Worm (Caenorhabditis elegans) whole organism, young adult: ENCODE measurements around the gene egl-21.

Source experiments
- B0336.3 ChIP-seq: fragments of 200-800 bp; sonication (Bioruptor generic); IDR thresholded peaks from 2 replicates; pipeline ENCODE4 v1.3.6; 2022; ENCODE audit warnings: missing genetic modification characterization, missing compliant biosample characterization
- F10E7.11 ChIP-seq: sonication (generic microtip); optimal IDR thresholded peaks from 2 replicates; lab custom pipeline; 2017; ENCODE audit warnings: mild to moderate bottlenecking, missing genetic modification characterization, moderate library complexity, missing compliant biosample characterization
- F33H1.4 ChIP-seq: fragments of 200-800 bp; sonication (Bioruptor generic); IDR thresholded peaks from 2 replicates; pipeline ENCODE4 v1.3.6; 2022; ENCODE audit warnings: missing genetic modification reagents, missing genetic modification characterization, missing compliant biosample characterization
- F37B4.10 ChIP-seq: fragments of 200-800 bp; sonication (Bioruptor generic); IDR thresholded peaks from 2 replicates; pipeline ENCODE4 v1.3.6; 2022; ENCODE audit warnings: missing genetic modification characterization, missing compliant biosample characterization
- F55B11.4 ChIP-seq: sonication (generic microtip); optimal IDR thresholded peaks from 2 replicates; lab custom pipeline; 2016; ENCODE audit warnings: missing compliant biosample characterization, missing genetic modification characterization, borderline replicate concordance; ENCODE audit not compliant: insufficient read depth
- Y53F4B.3 ChIP-seq: fragments of 200-800 bp; sonication (Bioruptor generic); IDR thresholded peaks from 2 replicates; pipeline ENCODE4 v1.3.6; 2022; ENCODE audit warnings: missing genetic modification reagents, missing genetic modification characterization, missing compliant biosample characterization
- Y53G8AR.9 ChIP-seq: fragments of 200-800 bp; sonication (Bioruptor generic); conservative IDR thresholded peaks from 2 replicates; pipeline ENCODE4 v1.3.6; 2022; ENCODE audit warnings: missing genetic modification reagents, missing genetic modification characterization, missing compliant biosample characterization
- Y56A3A.18 ChIP-seq: fragments of 200-800 bp; sonication (Bioruptor generic); IDR thresholded peaks from 2 replicates; pipeline ENCODE4 v1.3.6; 2022; ENCODE audit warnings: missing genetic modification reagents, missing genetic modification characterization, missing compliant biosample characterization
- Y67H2A.10 ChIP-seq: fragments of 200-800 bp; sonication (Bioruptor generic); conservative IDR thresholded peaks from 2 replicates; pipeline ENCODE4 v1.3.6; 2022; ENCODE audit warnings: missing genetic modification reagents, missing genetic modification characterization, missing compliant biosample characterization
- Y79H2A.3 ChIP-seq: fragments of 200-800 bp; sonication (Bioruptor generic); conservative IDR thresholded peaks from 2 replicates; pipeline ENCODE4 v1.3.6; 2022; ENCODE audit warnings: missing genetic modification reagents, missing genetic modification characterization, missing compliant biosample characterization
- Y95B8A.8 ChIP-seq: fragments of 200-800 bp; sonication (Bioruptor generic); IDR thresholded peaks from 2 replicates; pipeline ENCODE4 v1.3.6; 2022; ENCODE audit warnings: missing genetic modification reagents, missing genetic modification characterization, missing compliant biosample characterization
- atf-7 ChIP-seq: sonication (generic microtip); optimal IDR thresholded peaks from 2 replicates; lab custom pipeline; 2017; ENCODE audit warnings: mild to moderate bottlenecking, missing genetic modification characterization, missing compliant biosample characterization
- attf-6 ChIP-seq: fragments of 200-800 bp; sonication (Bioruptor generic); IDR thresholded peaks from 2 replicates; pipeline ENCODE4 v1.3.6; 2022; ENCODE audit warnings: missing genetic modification reagents, missing genetic modification characterization, missing compliant biosample characterization
- bed-2 ChIP-seq: fragments of 200-800 bp; sonication (Bioruptor generic); IDR thresholded peaks from 2 replicates; pipeline ENCODE4 v1.3.6; 2022; ENCODE audit warnings: missing genetic modification reagents, missing genetic modification characterization, missing compliant biosample characterization
- cebp-1 ChIP-seq, 2 experiments: fragments of 200-800 bp in 1 of 2; sonication (Bioruptor generic) in 1 of 2; sonication (generic microtip) in 1 of 2; IDR thresholded peaks in 1 of 2; optimal IDR thresholded peaks in 1 of 2; 2 replicates each; pipeline versions ENCODE4 v1.3.6 to Lab custom; 2017 to 2022; ENCODE audit warnings: missing compliant biosample characterization in 2 of 2, missing genetic modification characterization in 2 of 2, mild to moderate bottlenecking in 1 of 2, missing genetic modification reagents in 1 of 2, moderate library complexity in 1 of 2
- ceh-58 ChIP-seq: fragments of 200-800 bp; sonication (Bioruptor generic); IDR thresholded peaks from 2 replicates; pipeline ENCODE4 v1.3.6; 2022; ENCODE audit warnings: missing genetic modification characterization, missing compliant biosample characterization
- ceh-79 ChIP-seq: sonication (generic microtip); optimal IDR thresholded peaks from 2 replicates; lab custom pipeline; 2017; ENCODE audit warnings: mild to moderate bottlenecking, missing genetic modification characterization, missing compliant biosample characterization
- chd-7 ChIP-seq: sonication (generic microtip); optimal IDR thresholded peaks from 2 replicates; lab custom pipeline; 2016; ENCODE audit warnings: mild to moderate bottlenecking, missing genetic modification characterization, moderate library complexity, missing compliant biosample characterization
- die-1 ChIP-seq: sonication (generic microtip); optimal IDR thresholded peaks from 2 replicates; lab custom pipeline; 2016; ENCODE audit warnings: missing genotype, mild to moderate bottlenecking, missing genetic modification characterization, missing compliant biosample characterization
- dpff-1 ChIP-seq: sonication (generic microtip); optimal IDR thresholded peaks from 2 replicates; lab custom pipeline; 2017; ENCODE audit warnings: mild to moderate bottlenecking, missing genetic modification characterization, missing compliant biosample characterization
- dpl-1 ChIP-seq: fragments of 150-350 bp; optimal IDR thresholded peaks from 2 replicates; lab custom pipeline; 2014; ENCODE audit warnings: missing biosample characterization, missing genetic modification reagents, missing genetic modification characterization
- egl-44 ChIP-seq: fragments of 200-800 bp; sonication (Bioruptor generic); IDR thresholded peaks from 2 replicates; pipeline ENCODE4 v1.3.6; 2022; ENCODE audit warnings: missing genetic modification reagents, missing genetic modification characterization, missing compliant biosample characterization
- hlh-12 ChIP-seq: sonication (generic microtip); optimal IDR thresholded peaks from 2 replicates; lab custom pipeline; 2016; ENCODE audit warnings: missing genetic modification characterization, missing compliant biosample characterization
- hmg-1.2 ChIP-seq: fragments of 200-800 bp; sonication (Bioruptor generic); IDR thresholded peaks from 2 replicates; pipeline ENCODE4 v1.3.6; 2022; ENCODE audit warnings: missing genetic modification reagents, missing genetic modification characterization, missing compliant biosample characterization
- hrde-1 ChIP-seq: sonication (generic microtip); optimal IDR thresholded peaks from 2 replicates; lab custom pipeline; 2016; ENCODE audit warnings: missing genetic modification characterization, mild to moderate bottlenecking, missing compliant biosample characterization, moderate library complexity, missing genotype, missing genetic modification reagents, borderline replicate concordance
- hsf-1 ChIP-seq: fragments of 200-800 bp; sonication (Bioruptor generic); IDR thresholded peaks from 2 replicates; pipeline ENCODE4 v1.3.6; 2022; ENCODE audit warnings: missing genetic modification reagents, missing genetic modification characterization, missing compliant biosample characterization
- lag-1 ChIP-seq: fragments of 200-800 bp; sonication (Bioruptor generic); IDR thresholded peaks from 2 replicates; pipeline ENCODE4 v1.3.6; 2022; ENCODE audit warnings: missing genetic modification reagents, missing genetic modification characterization, missing compliant biosample characterization
- lin-35 ChIP-seq, 3 experiments: fragments of 150-350 bp in 2 of 3; sonication (generic microtip) in 1 of 3; optimal IDR thresholded peaks; 2 replicates each; lab custom pipeline; 2014 to 2018; ENCODE audit warnings: missing biosample characterization in 3 of 3, missing genetic modification characterization in 3 of 3, missing genetic modification reagents in 3 of 3
- madf-3 ChIP-seq: fragments of 200-800 bp; sonication (Bioruptor generic); IDR thresholded peaks from 2 replicates; pipeline ENCODE4 v1.3.6; 2022; ENCODE audit warnings: missing genetic modification reagents, missing genetic modification characterization, missing compliant biosample characterization
- mel-28 ChIP-seq: sonication (generic microtip); optimal IDR thresholded peaks from 2 replicates; lab custom pipeline; 2016; ENCODE audit warnings: borderline replicate concordance, mild to moderate bottlenecking, missing genetic modification characterization, missing compliant biosample characterization
- nhr-80 ChIP-seq: sonication (generic microtip); optimal IDR thresholded peaks from 2 replicates; lab custom pipeline; 2016; ENCODE audit warnings: missing genetic modification characterization, missing compliant biosample characterization
- pha-4 ChIP-seq: fragments of 150-350 bp; sonication (generic microtip); optimal IDR thresholded peaks from 2 replicates; lab custom pipeline; 2014; ENCODE audit warnings: missing biosample characterization, missing genetic modification reagents, missing genetic modification characterization
- rcor-1 ChIP-seq: fragments of 200-800 bp; sonication (Bioruptor generic); IDR thresholded peaks from 2 replicates; pipeline ENCODE4 v1.3.6; 2022; ENCODE audit warnings: missing genetic modification reagents, missing genetic modification characterization, missing compliant biosample characterization
- rpc-1 ChIP-seq, 2 experiments: fragments of 150-350 bp in 1 of 2; sonication (generic microtip) in 1 of 2; optimal IDR thresholded peaks; 2 replicates each; lab custom pipeline; 2014 to 2018; ENCODE audit warnings: missing biosample characterization in 1 of 2, missing genetic modification characterization in 1 of 2, missing genetic modification reagents in 1 of 2, missing genotype in 1 of 2
- sea-2 ChIP-seq: fragments of 200-800 bp; sonication (Bioruptor generic); IDR thresholded peaks from 2 replicates; pipeline ENCODE4 v1.3.6; 2022; ENCODE audit warnings: missing genetic modification characterization, missing compliant biosample characterization
- sptf-2 ChIP-seq: fragments of 200-800 bp; sonication (Bioruptor generic); optimal IDR thresholded peaks from 2 replicates; lab custom pipeline; 2018; ENCODE audit warnings: mild to moderate bottlenecking, missing genetic modification characterization, missing compliant biosample characterization
- ztf-18 ChIP-seq: sonication (generic microtip); optimal IDR thresholded peaks from 2 replicates; lab custom pipeline; 2016; ENCODE audit warnings: missing genotype, mild to moderate bottlenecking, missing genetic modification characterization, missing compliant biosample characterization
- ztf-28 ChIP-seq: fragments of 200-800 bp; sonication (Bioruptor generic); IDR thresholded peaks from 2 replicates; pipeline ENCODE4 v1.3.6; 2022; ENCODE audit warnings: missing genetic modification reagents, missing genetic modification characterization, missing compliant biosample characterization

Gene egl-21

DNA sequence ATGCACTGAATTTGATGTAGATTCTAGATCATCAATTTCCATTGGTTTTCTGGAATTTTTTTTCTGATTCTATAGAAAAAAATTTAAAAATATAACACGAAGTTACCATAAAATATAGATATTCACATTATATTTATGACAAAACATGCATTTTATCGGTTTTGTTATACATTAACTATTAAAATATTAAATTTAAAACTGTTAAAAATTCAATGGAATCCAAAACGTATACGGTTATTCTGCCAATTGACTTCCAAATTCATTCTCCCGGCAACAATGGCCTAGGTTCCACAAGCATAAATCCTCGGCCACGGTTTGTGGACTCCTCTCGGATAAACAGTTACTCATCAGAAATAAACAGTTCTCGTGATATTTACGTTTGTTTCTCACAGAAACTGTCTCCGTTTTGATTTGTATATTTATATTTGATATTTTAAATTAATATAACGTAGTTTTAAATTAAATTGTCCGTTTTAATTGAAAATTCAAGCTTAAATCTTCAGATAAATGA lies 2.0 kb upstream of the egl-21 start, which contains the start of the genes F01D4.5 and ced-5 (continued):
- TF ChIP-seq ceh-79 (tag; lab: Kevin White, UChicago) (no peak), egl-44 (GFP tag; lab: Robert Waterston, UW) (no peak), F37B4.10 (GFP tag; lab: Robert Waterston, UW) (no peak), sea-2 (GFP tag; lab: Robert Waterston, UW) (no peak), attf-6 (no peak), hlh-12 (tag; lab: Kevin White, UChicago) (no peak), hrde-1 (tag; lab: Kevin White, UChicago) (peak; percentile 71), sptf-2 (GFP tag; lab: Kevin White, UChicago) (no peak), die-1 (tag; lab: Kevin White, UChicago) (no peak), mel-28 (tag; lab: Kevin White, UChicago) (no peak), pha-4 (tag; lab: Kevin White, UChicago) (no peak), ceh-58 (no peak), madf-3 (GFP tag; lab: Robert Waterston, UW) (no peak), F55B11.4 (tag; lab: Kevin White, UChicago) (no peak), lag-1 (GFP tag; lab: Robert Waterston, UW) (0 out of 2 replicates have a peak, but pooled peaks have one; percentile 74), Y53G8AR.9 (GFP tag; lab: Robert Waterston, UW) (no peak), Y95B8A.8 (no peak), lin-35 (GFP tag; optimal IDR thresholded peaks at IDR 0.05; lab: Kevin White, UChicago) (peak in 1 of 3 experiments; percentile 54), rcor-1 (GFP tag; lab: Robert Waterston, UW) (peak; percentile 84), bed-2 (GFP tag; lab: Robert Waterston, UW) (peak; percentile 92), ztf-18 (tag; lab: Kevin White, UChicago) (peak; percentile 27), F33H1.4 (GFP tag; lab: Robert Waterston, UW) (peak; percentile 48; the same call in 1 of the 2 replicates), dpff-1 (tag; lab: Kevin White, UChicago) (no peak), atf-7 (tag; lab: Kevin White, UChicago) (peak; percentile 44), B0336.3 (no peak), rpc-1 (optimal IDR thresholded peaks at IDR 0.05; lab: Kevin White, UChicago) (no peak), rpc-1 (tag; optimal IDR thresholded peaks at IDR 0.05; lab: Kevin White, UChicago) (no peak), F10E7.11 (tag; lab: Kevin White, UChicago) (no peak), Y56A3A.18 (GFP tag; lab: Robert Waterston, UW) (no peak), ztf-28 (GFP tag; lab: Robert Waterston, UW) (0 out of 2 replicates have a peak, but pooled peaks have one; percentile 64), Y79H2A.3 (GFP tag; lab: Robert Waterston, UW) (no peak), dpl-1 (GFP tag; lab: Kevin White, UChicago) (no peak), Y67H2A.10 (GFP tag; lab: Robert Waterston, UW) (0 out of 2 replicates have a peak, but pooled peaks have one; percentile 11), chd-7 (tag; lab: Kevin White, UChicago) (peak; percentile 56), hmg-1.2 (GFP tag; lab: Robert Waterston, UW) (0 out of 2 replicates have a peak, but pooled peaks have one; percentile 21), Y53F4B.3 (GFP tag; lab: Robert Waterston, UW) (no peak), hsf-1 (no peak)
- TF ChIP-seq, all 124 proteins: peak for 57

DNA sequence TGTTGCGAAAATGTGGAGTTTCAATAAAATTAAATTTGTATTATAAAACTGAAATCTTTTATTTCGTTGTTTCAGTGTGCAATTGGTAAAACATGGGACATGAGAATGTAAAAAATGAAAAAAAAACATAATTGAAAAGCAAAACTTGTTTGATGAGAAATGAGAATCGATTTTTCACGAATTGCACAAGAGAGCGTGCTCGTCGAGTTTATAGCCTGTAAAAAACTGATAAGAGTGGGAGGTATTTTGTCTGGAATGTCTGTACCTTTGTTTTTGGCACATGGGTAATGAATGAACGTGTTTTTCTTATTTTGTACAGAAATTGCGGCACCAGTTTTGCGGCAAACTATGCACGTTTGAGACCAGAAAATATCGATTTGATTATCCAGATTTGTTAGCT lies 941 bp upstream of the egl-21 start:
- peak; percentile 40 for TF ChIP-seq nhr-80 (tag; lab: Kevin White, UChicago)
- no peak for TF ChIP-seq cebp-1 (GFP tag; IDR thresholded peaks at IDR 0.05; lab: Robert Waterston, UW)
- no peak for TF ChIP-seq cebp-1 (tag; optimal IDR thresholded peaks at IDR 0.05; lab: Kevin White, UChicago)
